Fruit fly (Drosophila melanogaster) whole organism, embryonic: ENCODE measurements around the gene CG15213.

Experiments
- Awh ChIP-seq: fragments of 200-800 bp; sonication (Bioruptor generic); IDR thresholded peaks from 2 replicates; pipeline ENCODE4, ENCODE4 v1.3.6; 2022; ENCODE audit warnings: missing biosample characterization, missing genetic modification characterization
- Bdp1 ChIP-seq: fragments of 200-800 bp; sonication (Bioruptor generic); optimal IDR thresholded peaks from 3 replicates; lab custom pipeline; 2016; ENCODE audit warnings: missing biosample characterization, missing genetic modification characterization
- CG1024 ChIP-seq: fragments of 200-800 bp; sonication (Bioruptor generic); IDR thresholded peaks from 2 replicates; pipeline ENCODE4 v1.3.6; 2022; ENCODE audit warnings: missing biosample characterization, missing genetic modification characterization
- CG11093 ChIP-seq: fragments of 200-800 bp; sonication (Bioruptor generic); IDR thresholded peaks from 3 replicates; pipeline ENCODE4 v1.3.6; 2022; ENCODE audit warnings: missing biosample characterization, missing genetic modification characterization
- CG11560 ChIP-seq: fragments of 200-800 bp; sonication (Bioruptor generic); IDR thresholded peaks from 3 replicates; pipeline ENCODE4 v1.3.6; 2022; ENCODE audit warnings: missing biosample characterization, missing genetic modification characterization
- CG13123 ChIP-seq: fragments of 200-800 bp; sonication (Bioruptor generic); optimal IDR thresholded peaks from 2 replicates; lab custom pipeline; 2016; ENCODE audit warnings: missing biosample characterization, missing genetic modification characterization
- CG13894 ChIP-seq: fragments of 200-800 bp; sonication (Bioruptor generic); optimal IDR thresholded peaks from 3 replicates; lab custom pipeline; 2018; ENCODE audit warnings: missing biosample characterization, mild to moderate bottlenecking, missing genetic modification characterization, moderate library complexity
- CG15479 ChIP-seq: fragments of 200-800 bp; sonication (Bioruptor generic); optimal IDR thresholded peaks from 3 replicates; lab custom pipeline; 2019; ENCODE audit warnings: missing biosample characterization, mild to moderate bottlenecking, missing genetic modification characterization, moderate library complexity
- CG1603 ChIP-seq: fragments of 200-800 bp; sonication (Bioruptor generic); optimal IDR thresholded peaks from 2 replicates; lab custom pipeline; 2019; ENCODE audit warnings: missing biosample characterization, mild to moderate bottlenecking, missing genetic modification characterization, moderate library complexity
- CG17802 ChIP-seq: fragments of 200-800 bp; sonication (Bioruptor generic); optimal IDR thresholded peaks from 2 replicates; lab custom pipeline; 2018; ENCODE audit warnings: missing biosample characterization, mild to moderate bottlenecking, missing genetic modification characterization, moderate library complexity
- CG18262 ChIP-seq: fragments of 200-800 bp; optimal IDR thresholded peaks from 3 replicates; lab custom pipeline; 2019; ENCODE audit warnings: missing biosample characterization, mild to moderate bottlenecking, missing genetic modification characterization, moderate library complexity
- CG2120 ChIP-seq: fragments of 200-800 bp; sonication (Bioruptor generic); optimal IDR thresholded peaks from 3 replicates; lab custom pipeline; 2016; ENCODE audit warnings: missing biosample characterization, missing genetic modification characterization
- CG34376 ChIP-seq: fragments of 200-800 bp; sonication (Bioruptor generic); optimal IDR thresholded peaks from 2 replicates; lab custom pipeline; 2018; ENCODE audit warnings: missing biosample characterization, mild to moderate bottlenecking, missing genetic modification characterization
- CG3838 ChIP-seq: fragments of 200-800 bp; sonication (Bioruptor generic); optimal IDR thresholded peaks from 3 replicates; lab custom pipeline; 2016; ENCODE audit warnings: missing biosample characterization, missing genetic modification characterization
- CG3995 ChIP-seq: fragments of 200-800 bp; sonication (Bioruptor generic); optimal IDR thresholded peaks from 3 replicates; lab custom pipeline; 2016; ENCODE audit warnings: missing biosample characterization, missing genetic modification characterization
- CG42726 ChIP-seq: fragments of 200-800 bp; sonication (Bioruptor generic); IDR thresholded peaks from 2 replicates; pipeline ENCODE4 v1.3.6; 2022; ENCODE audit warnings: missing biosample characterization, missing genetic modification characterization; ENCODE audit not compliant: partially characterized antibody
- CG4360 ChIP-seq: fragments of 200-800 bp; sonication (Bioruptor generic); IDR thresholded peaks from 2 replicates; pipeline ENCODE4 v1.3.6; 2022; ENCODE audit warnings: missing biosample characterization, missing genetic modification characterization
- CG4404 ChIP-seq: fragments of 200-800 bp; sonication (Bioruptor generic); IDR thresholded peaks from 2 replicates; pipeline ENCODE4 v1.3.6; 2022; ENCODE audit warnings: missing biosample characterization, missing genetic modification characterization
- CG7556 ChIP-seq: fragments of 200-800 bp; sonication (Bioruptor generic); optimal IDR thresholded peaks from 2 replicates; lab custom pipeline; 2017; ENCODE audit warnings: missing biosample characterization, mild to moderate bottlenecking, missing genetic modification characterization
- CG7928 ChIP-seq: fragments of 200-800 bp; sonication (Bioruptor generic); optimal IDR thresholded peaks from 2 replicates; lab custom pipeline; 2017; ENCODE audit warnings: missing biosample characterization, mild to moderate bottlenecking, missing genetic modification characterization
- CG8089 ChIP-seq: fragments of 200-800 bp; sonication (Bioruptor generic); optimal IDR thresholded peaks from 3 replicates; lab custom pipeline; 2016; ENCODE audit warnings: missing biosample characterization, missing genetic modification characterization
- CG8944 ChIP-seq: fragments of 200-800 bp; sonication (Bioruptor generic); optimal IDR thresholded peaks from 3 replicates; lab custom pipeline; 2016; ENCODE audit warnings: missing biosample characterization, missing genetic modification characterization
- Camta ChIP-seq: fragments of 200-800 bp; sonication (Bioruptor generic); optimal IDR thresholded peaks from 2 replicates; lab custom pipeline; 2016; ENCODE audit warnings: missing biosample characterization, missing genetic modification characterization
- Eip74EF ChIP-seq, 2 experiments: fragments of 200-800 bp in 1 of 2; fragments of >200 bp in 1 of 2; sonication (Bioruptor generic) in 1 of 2; optimal IDR thresholded peaks; 2 replicates each; lab custom pipeline; 2017 to 2019; ENCODE audit warnings: missing biosample characterization in 2 of 2, missing genetic modification characterization in 2 of 2, mild to moderate bottlenecking in 1 of 2, moderate library complexity in 1 of 2
- Gsc ChIP-seq: fragments of 200-800 bp; sonication (Bioruptor generic); IDR thresholded peaks from 2 replicates; pipeline ENCODE4 v1.3.6; 2022; ENCODE audit warnings: missing biosample characterization, missing genetic modification characterization
- HLH4C ChIP-seq: fragments of 200-800 bp; sonication (Bioruptor generic); IDR thresholded peaks from 3 replicates; pipeline ENCODE4 v1.3.6; 2022; ENCODE audit warnings: missing biosample characterization, missing genetic modification characterization; ENCODE audit not compliant: partially characterized antibody
- Hey ChIP-seq: fragments of 200-800 bp; sonication (Bioruptor generic); optimal IDR thresholded peaks from 3 replicates; lab custom pipeline; 2018; ENCODE audit warnings: missing biosample characterization, mild to moderate bottlenecking, missing genetic modification characterization
- HmgD ChIP-seq: fragments of 200-800 bp; sonication (Bioruptor generic); optimal IDR thresholded peaks from 3 replicates; lab custom pipeline; 2016; ENCODE audit warnings: missing biosample characterization, missing genetic modification characterization
- MESR4 ChIP-seq: fragments of 200-800 bp; sonication (Bioruptor generic); optimal IDR thresholded peaks from 2 replicates; lab custom pipeline; 2018; ENCODE audit warnings: missing biosample characterization, mild to moderate bottlenecking, missing genetic modification characterization, moderate library complexity
- Max ChIP-seq: fragments of 200-800 bp; sonication (Bioruptor generic); optimal IDR thresholded peaks from 2 replicates; lab custom pipeline; 2016; ENCODE audit warnings: missing biosample characterization, mild to moderate bottlenecking, missing genetic modification characterization
- Meics ChIP-seq: fragments of 200-800 bp; sonication (Bioruptor generic); optimal IDR thresholded peaks from 2 replicates; lab custom pipeline; 2017; ENCODE audit warnings: missing biosample characterization, mild to moderate bottlenecking, missing genetic modification characterization
- Nf-YA ChIP-seq: fragments of 200-800 bp; sonication (Bioruptor generic); IDR thresholded peaks from 2 replicates; pipeline ENCODE4 v1.3.6; 2022; ENCODE audit warnings: missing biosample characterization, missing genetic modification characterization
- Pdp1 ChIP-seq, 2 experiments: fragments of 200-800 bp; sonication (Bioruptor generic); optimal IDR thresholded peaks; 3 replicates each; lab custom pipeline; 2016; ENCODE audit warnings: missing biosample characterization in 2 of 2, missing genetic modification characterization in 2 of 2, mild to moderate bottlenecking in 1 of 2, moderate library complexity in 1 of 2
- Ptx1 ChIP-seq: fragments of 200-800 bp; sonication (Bioruptor generic); IDR thresholded peaks from 2 replicates; pipeline ENCODE4 v1.3.6; 2022; ENCODE audit warnings: missing biosample characterization, missing genetic modification characterization
- Sin3A ChIP-seq: fragments of >200 bp; optimal IDR thresholded peaks from 2 replicates; lab custom pipeline; 2018
- Usf ChIP-seq: fragments of 200-800 bp; sonication (Bioruptor generic); optimal IDR thresholded peaks from 2 replicates; lab custom pipeline; 2017; ENCODE audit warnings: missing genotype, missing biosample characterization, missing genetic modification characterization
- ac ChIP-seq: fragments of 200-800 bp; sonication (Bioruptor generic); optimal IDR thresholded peaks from 3 replicates; lab custom pipeline; 2017; ENCODE audit warnings: missing biosample characterization, mild to moderate bottlenecking, missing genetic modification characterization
- amos ChIP-seq: fragments of 200-800 bp; sonication (Bioruptor generic); IDR thresholded peaks from 2 replicates; pipeline ENCODE4 v1.3.6; 2022; ENCODE audit warnings: missing biosample characterization, missing genetic modification characterization; ENCODE audit not compliant: partially characterized antibody
- crol ChIP-seq: fragments of 200-800 bp; sonication (Bioruptor generic); IDR thresholded peaks from 2 replicates; pipeline ENCODE4 v1.3.6; 2022; ENCODE audit warnings: missing biosample characterization, missing genetic modification characterization
- exex ChIP-seq: fragments of 200-800 bp; sonication (Bioruptor generic); optimal IDR thresholded peaks from 4 replicates; lab custom pipeline; 2018; ENCODE audit warnings: missing biosample characterization, mild to moderate bottlenecking, missing genetic modification characterization, moderate library complexity
- grn ChIP-seq: fragments of 200-800 bp; sonication (Bioruptor generic); optimal IDR thresholded peaks from 3 replicates; lab custom pipeline; 2017; ENCODE audit warnings: missing biosample characterization, missing genetic modification characterization
- hbn ChIP-seq: fragments of 200-800 bp; sonication (Bioruptor generic); IDR thresholded peaks from 2 replicates; pipeline ENCODE4 v1.3.6; 2022; ENCODE audit warnings: missing biosample characterization, missing genetic modification characterization; ENCODE audit not compliant: partially characterized antibody
- lbe ChIP-seq: fragments of 200-800 bp; sonication (Bioruptor generic); optimal IDR thresholded peaks from 2 replicates; lab custom pipeline; 2016; ENCODE audit warnings: missing biosample characterization, mild to moderate bottlenecking, missing genetic modification characterization
- mirr ChIP-seq: fragments of 200-800 bp; sonication (Bioruptor generic); optimal IDR thresholded peaks from 3 replicates; lab custom pipeline; 2018; ENCODE audit warnings: missing biosample characterization, mild to moderate bottlenecking, missing genetic modification characterization
- pita ChIP-seq: fragments of 200-800 bp; sonication (Bioruptor generic); optimal IDR thresholded peaks from 2 replicates; lab custom pipeline; 2017; ENCODE audit warnings: missing biosample characterization, mild to moderate bottlenecking, missing genetic modification characterization
- pum ChIP-seq: fragments of 200-800 bp; sonication (Bioruptor generic); optimal IDR thresholded peaks from 2 replicates; lab custom pipeline; 2016; ENCODE audit warnings: missing biosample characterization, missing genetic modification characterization
- salm ChIP-seq: fragments of 200-800 bp; sonication (Bioruptor generic); optimal IDR thresholded peaks from 2 replicates; lab custom pipeline; 2018; ENCODE audit warnings: missing biosample characterization, mild to moderate bottlenecking, missing genetic modification characterization
- shn ChIP-seq: fragments of 200-800 bp; sonication (Bioruptor generic); optimal IDR thresholded peaks from 3 replicates; lab custom pipeline; 2016; ENCODE audit warnings: missing biosample characterization, missing genetic modification characterization
- sug ChIP-seq: fragments of 200-800 bp; optimal IDR thresholded peaks from 2 replicates; lab custom pipeline; 2019; ENCODE audit warnings: missing biosample characterization, mild to moderate bottlenecking, missing genetic modification characterization, moderate library complexity
- tin ChIP-seq: fragments of 200-800 bp; sonication (Bioruptor generic); optimal IDR thresholded peaks from 3 replicates; lab custom pipeline; 2016; ENCODE audit warnings: missing biosample characterization, missing genetic modification characterization
- tio ChIP-seq: fragments of 200-800 bp; sonication (Bioruptor generic); optimal IDR thresholded peaks from 2 replicates; lab custom pipeline; 2017; ENCODE audit warnings: missing biosample characterization, missing genetic modification characterization, inconsistent platforms
- trh ChIP-seq: fragments of 200-800 bp; sonication (Bioruptor generic); optimal IDR thresholded peaks from 2 replicates; lab custom pipeline; 2016; ENCODE audit warnings: missing biosample characterization, missing genetic modification characterization

The CG15213 gene

dm6 chr3L:5176789-5177188 lies 43.8 kb upstream of the CG15213 start (continued):
- TF ChIP-seq pita (GFP tag; lab: Kevin White, UChicago) (no peak), CG3838 (GFP tag; lab: Kevin White, UChicago) (no peak), HmgD (no peak), CG11560 (no peak), CG1603 (no peak), Usf (GFP tag; lab: Kevin White, UChicago) (no peak), pum (GFP tag; lab: Kevin White, UChicago) (no peak), crol (GFP tag; lab: Robert Waterston, UW) (no peak), HLH4C (GFP tag; lab: Robert Waterston, UW) (no peak), CG7928 (GFP tag; lab: Kevin White, UChicago) (no peak), CG2120 (GFP tag; lab: Kevin White, UChicago) (no peak), Bdp1 (no peak), CG8944 (GFP tag; lab: Kevin White, UChicago) (no peak), CG1024 (GFP tag; lab: Robert Waterston, UW) (no peak), CG18262 (tag; lab: Kevin White, UChicago) (no peak), hbn (GFP tag; lab: Robert Waterston, UW) (no peak), Max (GFP tag; lab: Kevin White, UChicago) (no peak), Hey (tag; lab: Kevin White, UChicago) (no peak), shn (GFP tag; lab: Kevin White, UChicago) (no peak), MESR4 (GFP tag; lab: Kevin White, UChicago) (no peak), Ptx1 (no peak), CG7556 (no peak), Camta (no peak), CG4404 (GFP tag; lab: Robert Waterston, UW) (no peak), amos (GFP tag; lab: Robert Waterston, UW) (no peak), lbe (GFP tag; lab: Kevin White, UChicago) (no peak), CG17802 (tag; lab: Kevin White, UChicago) (no peak), grn (GFP tag; lab: Kevin White, UChicago) (peak; percentile 62), CG11093 (GFP tag; lab: Robert Waterston, UW) (no peak), Nf-YA (GFP tag; lab: Robert Waterston, UW) (no peak), trh (GFP tag; lab: Kevin White, UChicago) (no peak), CG13894 (tag; lab: Kevin White, UChicago) (no peak), Sin3A (lab: Kevin White, UChicago) (no peak), tio (GFP tag; lab: Kevin White, UChicago) (no peak), CG42726 (GFP tag; lab: Robert Waterston, UW) (no peak), Meics (GFP tag; lab: Kevin White, UChicago) (no peak), CG4360 (GFP tag; lab: Robert Waterston, UW) (no peak), sug (tag; lab: Kevin White, UChicago) (peak; percentile 63), Awh (GFP tag; lab: Robert Waterston, UW) (no peak), mirr (GFP tag; lab: Kevin White, UChicago) (peak; percentile 92), tin (no peak), CG13123 (no peak), Gsc (GFP tag; lab: Robert Waterston, UW) (no peak), exex (tag; lab: Kevin White, UChicago) (peak; percentile 88), salm (tag; lab: Kevin White, UChicago) (no peak), CG34376 (GFP tag; lab: Kevin White, UChicago) (peak; percentile 34), Pdp1 (GFP tag; optimal IDR thresholded peaks at IDR 0.05; lab: Kevin White, UChicago) (peak in 1 of 2 experiments; percentile 13), Eip74EF (GFP tag; optimal IDR thresholded peaks at IDR 0.05; lab: Kevin White, UChicago) (no peak), CG15479 (GFP tag; lab: Kevin White, UChicago) (peak; percentile 68), CG3995 (GFP tag; lab: Kevin White, UChicago) (no peak), ac (GFP tag; lab: Kevin White, UChicago) (no peak), CG8089 (no peak)
